Worm (Caenorhabditis elegans): Measurements from ENCODE around the gene F22F1.3.
A peak's percentile ranks its signal among the peaks of the same experiment; 100 is the strongest.

The F22F1.3 gene

ce11 chrX:8129543-8129942 is 33.3 kb downstream of the F22F1.3 start, which contains the start of gene frpr-1:
Gene frpr-1, minus strand, starts transcription at chrX:8129643.
- TF ChIP-seq aly-2 (tag; optimal IDR thresholded peaks at IDR 0.05), result no peak
- no peak for TF ChIP-seq nhr-28 (tag; optimal IDR thresholded peaks at IDR 0.05)
- no peak for TF ChIP-seq pag-3 (tag; optimal IDR thresholded peaks at IDR 0.05; ENCODE audit: borderline replicate concordance, insufficient read depth)
- no peak for TF ChIP-seq lin-35 (GFP tag; optimal IDR thresholded peaks at IDR 0.05)
- TF ChIP-seq sptf-1 (tag; optimal IDR thresholded peaks at IDR 0.05), result no peak
- TF ChIP-seq unc-130 (tag; optimal IDR thresholded peaks at IDR 0.05), result no peak
- no peak for TF ChIP-seq vab-15 (tag; optimal IDR thresholded peaks at IDR 0.05)
- TF ChIP-seq rnt-1 (tag; optimal IDR thresholded peaks at IDR 0.05), result no peak
- no peak for TF ChIP-seq nhr-19 (GFP tag; conservative IDR thresholded peaks at IDR 0.05)

ce11 chrX:8123194-8123593 is 39.7 kb downstream of the F22F1.3 start, which contains the start of gene C02B8.12:
Gene C02B8.12, minus strand, starts transcription at chrX:8123368.
- TF ChIP-seq ceh-8 (GFP tag; optimal IDR thresholded peaks at IDR 0.05) (no peak), mab-9 (GFP tag; IDR thresholded peaks at IDR 0.05) (no peak), lin-14 (GFP tag; optimal IDR thresholded peaks at IDR 0.05) (peak; percentile 15)

- TF ChIP-seq egl-13 (tag; optimal IDR thresholded peaks at IDR 0.05), result no peak
- TF ChIP-seq lir-3 (tag; optimal IDR thresholded peaks at IDR 0.05; ENCODE audit: poor library complexity), result no peak
- no peak for TF ChIP-seq unc-30 (tag; optimal IDR thresholded peaks at IDR 0.05)
- no peak for TF ChIP-seq nhr-84 (tag; optimal IDR thresholded peaks at IDR 0.05)
- TF ChIP-seq snpc-4 (tag; optimal IDR thresholded peaks at IDR 0.05), result no peak
- no peak for TF ChIP-seq lin-14 (GFP tag; optimal IDR thresholded peaks at IDR 0.05)
- no peak for TF ChIP-seq xbp-1 (tag; optimal IDR thresholded peaks at IDR 0.05)
Observed at ce11 chrX:8120281-8120680, 42.6 kb downstream of the F22F1.3 start.

ce11 chrX:8117827-8118317 is 45.0 kb downstream of the F22F1.3 start:
- TF ChIP-seq dsc-1 (tag; optimal IDR thresholded peaks at IDR 0.05), result peak; percentile 84
- TF ChIP-seq egl-27 (tag; optimal IDR thresholded peaks at IDR 0.05), result no peak
- peak; percentile 62 for TF ChIP-seq fkh-4 (tag; optimal IDR thresholded peaks at IDR 0.05; ENCODE audit: borderline replicate concordance)
- TF ChIP-seq ceh-88 (GFP tag; IDR thresholded peaks at IDR 0.05), result no peak
- TF ChIP-seq nhr-47 (tag; optimal IDR thresholded peaks at IDR 0.05), result no peak

ce11 chrX:8116157-8116556 is 46.7 kb downstream of the F22F1.3 start, which contains the start of gene hlh-8:
Gene hlh-8, plus strand, starts transcription at chrX:8116457.
- no peak for TF ChIP-seq sox-4 (tag; optimal IDR thresholded peaks at IDR 0.05)
- no peak for TF ChIP-seq fkh-4 (tag; optimal IDR thresholded peaks at IDR 0.05; ENCODE audit: borderline replicate concordance)
- no peak for TF ChIP-seq nhr-20 (tag; optimal IDR thresholded peaks at IDR 0.05)
- TF ChIP-seq lin-39 (tag; optimal IDR thresholded peaks at IDR 0.05), result no peak
- peak; percentile 58 for TF ChIP-seq nhr-85 (tag)
- TF ChIP-seq unc-130 (tag; optimal IDR thresholded peaks at IDR 0.05), result no peak

Measured in whole organism, L1 larva.